Fruit fly (Drosophila melanogaster): ENCODE results near the gene gnu.
A peak's percentile ranks its signal among the peaks of the same experiment; 100 is the strongest.

The gnu gene

dm6 chr3L:14761837-14762785 lies 41.0 kb downstream of the gnu start, which contains the start of the genes Tsen34 and Mgat4a (continued):
- TF ChIP-seq CG12236 (GFP tag; optimal IDR thresholded peaks at IDR 0.05) (no peak), CG14050 (GFP tag; IDR thresholded peaks at IDR 0.05) (no peak), Sox100B (GFP tag; optimal IDR thresholded peaks at IDR 0.05) (no peak), rib (GFP tag; IDR thresholded peaks at IDR 0.05) (peak; percentile 87), mld (GFP tag; IDR thresholded peaks at IDR 0.05; ENCODE audit: partially characterized antibody) (no peak), zf30C (GFP tag; optimal IDR thresholded peaks at IDR 0.05) (no peak), Aef1 (GFP tag; IDR thresholded peaks at IDR 0.05) (peak; percentile 42; the same call in 2 of the 3 replicates), CG7928 (GFP tag; optimal IDR thresholded peaks at IDR 0.05) (peak; percentile 27), CG1832 (GFP tag; optimal IDR thresholded peaks at IDR 0.05) (no peak), Ets97D (GFP tag; optimal IDR thresholded peaks at IDR 0.05) (peak; percentile 15), ham (GFP tag; IDR thresholded peaks at IDR 0.05) (no peak), CG9727 (GFP tag; optimal IDR thresholded peaks at IDR 0.05) (peak; percentile 50), lilli (GFP tag; optimal IDR thresholded peaks at IDR 0.05) (peak; percentile 33), Vsx1 (GFP tag; optimal IDR thresholded peaks at IDR 0.05) (no peak), unpg (GFP tag; optimal IDR thresholded peaks at IDR 0.05) (no peak), bigmax (GFP tag; optimal IDR thresholded peaks at IDR 0.05) (peak; percentile 6), CG2199 (GFP tag; IDR thresholded peaks at IDR 0.05) (no peak), bbx (GFP tag; IDR thresholded peaks at IDR 0.05; ENCODE audit: partially characterized antibody) (peak; percentile 73), ttk (GFP tag; IDR thresholded peaks at IDR 0.05) (no peak), so (GFP tag; IDR thresholded peaks at IDR 0.05) (peak; percentile 43; the same call in 1 of the 3 replicates), maf-S (GFP tag; optimal IDR thresholded peaks at IDR 0.05) (no peak), nerfin-2 (GFP tag; IDR thresholded peaks at IDR 0.05; ENCODE audit: partially characterized antibody) (peak; percentile 44; the same call in 1 of the 2 replicates), dmrt99B (tag; optimal IDR thresholded peaks at IDR 0.05) (no peak), CTCF (GFP tag; optimal IDR thresholded peaks at IDR 0.05) (peak; percentile 14), CG3281 (GFP tag; optimal IDR thresholded peaks at IDR 0.05) (peak; percentile 78), HmgD (GFP tag; optimal IDR thresholded peaks at IDR 0.05) (no peak), Gsc (GFP tag; IDR thresholded peaks at IDR 0.05) (no peak), CG10267 (tag; optimal IDR thresholded peaks at IDR 0.05) (peak; percentile 42), Hmr (GFP tag; optimal IDR thresholded peaks at IDR 0.05) (peak; percentile 76), hkb (optimal IDR thresholded peaks at IDR 0.05) (no peak), hkb (GFP tag; IDR thresholded peaks at IDR 0.05) (0 out of 2 replicates have a peak, but pooled peaks have one; percentile 28), CG6854 (GFP tag; optimal IDR thresholded peaks at IDR 0.05) (peak; percentile 25), salm (tag; optimal IDR thresholded peaks at IDR 0.05) (no peak), fru (optimal IDR thresholded peaks at IDR 0.05) (no peak), abd-A (tag; optimal IDR thresholded peaks at IDR 0.05) (no peak), ato (GFP tag; IDR thresholded peaks at IDR 0.05; ENCODE audit: partially characterized antibody) (0 out of 2 replicates have a peak, but pooled peaks have one; percentile 55), sob (GFP tag; IDR thresholded peaks at IDR 0.05) (peak; percentile 72), Antp (GFP tag; optimal IDR thresholded peaks at IDR 0.05) (no peak), pita (GFP tag; optimal IDR thresholded peaks at IDR 0.05) (no peak), Awh (GFP tag; IDR thresholded peaks at IDR 0.05) (peak; percentile 44; the same call in 1 of the 2 replicates), al (GFP tag; IDR thresholded peaks at IDR 0.05) (no peak), CG5180 (GFP tag; optimal IDR thresholded peaks at IDR 0.05) (no peak), B-H1 (GFP tag; IDR thresholded peaks at IDR 0.05) (no peak; the same call in 2 of the 3 replicates), caup (GFP tag; optimal IDR thresholded peaks at IDR 0.05; ENCODE audit: severe bottlenecking) (peak; percentile 79), Ravus (GFP tag; IDR thresholded peaks at IDR 0.05) (no peak), CG11456 (GFP tag; IDR thresholded peaks at IDR 0.05) (peak; percentile 78; the same call in 2 of the 3 replicates), odd (GFP tag; optimal IDR thresholded peaks at IDR 0.05) (no peak), Med (GFP tag) (peak; percentile 96), CG8359 (GFP tag; optimal IDR thresholded peaks at IDR 0.05; ENCODE audit: borderline replicate concordance) (no peak)

Data from whole organism, embryonic.